Worm (Caenorhabditis elegans) whole organism, young adult: Measurements from ENCODE around the gene F23G4.1.
"Not testable (repeated sequence)": the region's sequence is repeated elsewhere in the genome, so short reads cannot be mapped to it uniquely, and the experiment has no call there.

ENCODE experiments used
- ama-1 ChIP-seq, 3 experiments: fragments of 150-350 bp in 1 of 3; sonication (generic microtip) in 2 of 3; optimal IDR thresholded peaks; 2 replicates each; lab custom pipeline; 2014 to 2018; ENCODE audit warnings: missing biosample characterization in 2 of 3, missing genetic modification characterization in 2 of 3, missing genetic modification reagents in 2 of 3
- ets-4 ChIP-seq: fragments of 200-800 bp; sonication (Bioruptor generic); optimal IDR thresholded peaks from 2 replicates; lab custom pipeline; 2018; ENCODE audit warnings: mild to moderate bottlenecking, missing genetic modification characterization, missing compliant biosample characterization
- him-1 ChIP-seq: sonication (generic microtip); optimal IDR thresholded peaks from 2 replicates; lab custom pipeline; 2016; ENCODE audit warnings: missing genotype, missing genetic modification reagents, missing genetic modification characterization, missing compliant biosample characterization
- lin-54 ChIP-seq: fragments of 200-800 bp; sonication (Bioruptor generic); optimal IDR thresholded peaks from 2 replicates; lab custom pipeline; 2018; ENCODE audit warnings: mild to moderate bottlenecking, missing genetic modification characterization, missing compliant biosample characterization
- lsl-1 ChIP-seq: fragments of 200-800 bp; sonication (Bioruptor generic); optimal IDR thresholded peaks from 2 replicates; lab custom pipeline; 2018; ENCODE audit warnings: mild to moderate bottlenecking, missing genetic modification characterization, moderate library complexity, missing compliant biosample characterization
- ztf-25 ChIP-seq: fragments of 200-800 bp; sonication (Bioruptor generic); IDR thresholded peaks from 2 replicates; pipeline ENCODE4 v1.3.6; 2022; ENCODE audit warnings: missing genetic modification reagents, missing genetic modification characterization, missing compliant biosample characterization
- ztf-6 ChIP-seq: fragments of 200-800 bp; sonication (Bioruptor generic); IDR thresholded peaks from 2 replicates; pipeline ENCODE4 v1.3.6; 2022; ENCODE audit warnings: missing genetic modification reagents, missing genetic modification characterization, missing compliant biosample characterization

- TF ChIP-seq him-1 (tag; lab: Kevin White, UChicago); lsl-1; ama-1 (optimal IDR thresholded peaks at IDR 0.05; lab: Kevin White, UChicago); ama-1 (GFP tag; optimal IDR thresholded peaks at IDR 0.05; lab: Kevin White, UChicago); lin-54; ets-4 (GFP tag; lab: Kevin White, UChicago); ztf-6 (GFP tag; lab: Robert Waterston, UW): not testable (repeated sequence)
- 0 out of 2 replicates have a peak, but pooled peaks have one; percentile 42 for TF ChIP-seq ztf-25 (GFP tag; lab: Robert Waterston, UW)
Observed at ce11 chrX:6601155-6601554, 1.8 kb downstream of the F23G4.1 start.
